Fruit fly (Drosophila melanogaster): Measurements from ENCODE around the gene Gba1a.
A peak's percentile ranks its signal among the peaks of the same experiment; 100 is the strongest.

Gene Gba1a

dm6 chr3R:23729066-23729465, 28.6 kb downstream of the Gba1a start (continued):
- TF ChIP-seq repo (GFP tag; optimal IDR thresholded peaks at IDR 0.05) (no peak), Dip3 (GFP tag; optimal IDR thresholded peaks at IDR 0.05) (no peak), btn (GFP tag; optimal IDR thresholded peaks at IDR 0.05) (no peak), danr (GFP tag; IDR thresholded peaks at IDR 0.05) (no peak), org-1 (GFP tag; optimal IDR thresholded peaks at IDR 0.05) (peak; percentile 34), tll (GFP tag; optimal IDR thresholded peaks at IDR 0.05) (peak in 1 of 2 experiments; percentile 74), Scr (GFP tag; IDR thresholded peaks at IDR 0.05; ENCODE audit: partially characterized antibody) (no peak), Meics (GFP tag; optimal IDR thresholded peaks at IDR 0.05) (peak; percentile 62), odd (GFP tag; optimal IDR thresholded peaks at IDR 0.05) (peak; percentile 64)

- no peak for TF ChIP-seq CG6175 (GFP tag; IDR thresholded peaks at IDR 0.05)
- peak; percentile 9 for TF ChIP-seq CG17829 (tag; optimal IDR thresholded peaks at IDR 0.05)
- no peak for TF ChIP-seq tio (GFP tag; optimal IDR thresholded peaks at IDR 0.05)
- TF ChIP-seq CG32532 (GFP tag; IDR thresholded peaks at IDR 0.05), result peak; percentile 33; the same call in 1 of the 2 replicates
- no peak for TF ChIP-seq CG7839 (tag; optimal IDR thresholded peaks at IDR 0.05)
- no peak for TF ChIP-seq wdn (GFP tag; IDR thresholded peaks at IDR 0.05)
- TF ChIP-seq ap (GFP tag; IDR thresholded peaks at IDR 0.05), result no peak
- peak; percentile 18 for TF ChIP-seq CG2875 (GFP tag; optimal IDR thresholded peaks at IDR 0.05)
- peak; percentile 19 for TF ChIP-seq CG7987 (GFP tag; optimal IDR thresholded peaks at IDR 0.05)
- TF ChIP-seq CG15479 (GFP tag; optimal IDR thresholded peaks at IDR 0.05), result peak; percentile 69
- peak; percentile 66 for TF ChIP-seq nerfin-2 (GFP tag; IDR thresholded peaks at IDR 0.05; ENCODE audit: partially characterized antibody)
- no peak for TF ChIP-seq Sry-β (GFP tag; optimal IDR thresholded peaks at IDR 0.05)
- TF ChIP-seq PHDP (tag; optimal IDR thresholded peaks at IDR 0.05), result peak; percentile 4
- TF ChIP-seq CG8281 (tag; optimal IDR thresholded peaks at IDR 0.05), result no peak
- TF ChIP-seq lov (optimal IDR thresholded peaks at IDR 0.05), result no peak
- no peak for TF ChIP-seq lov (GFP tag; IDR thresholded peaks at IDR 0.05)
- TF ChIP-seq vvl (GFP tag; IDR thresholded peaks at IDR 0.05), result peak; percentile 34; the same call in 1 of the 2 replicates
- 0 out of 3 replicates have a peak, but pooled peaks have one; percentile 36 for TF ChIP-seq sr (GFP tag; IDR thresholded peaks at IDR 0.05)
- TF ChIP-seq CG9932 (GFP tag; IDR thresholded peaks at IDR 0.05), result 0 out of 2 replicates have a peak, but pooled peaks have one; percentile 12
- no peak for TF ChIP-seq CG7271 (tag; optimal IDR thresholded peaks at IDR 0.05)
- TF ChIP-seq gcm2 (GFP tag; optimal IDR thresholded peaks at IDR 0.05), result no peak
- TF ChIP-seq gsb (GFP tag; IDR thresholded peaks at IDR 0.05), result peak; percentile 36; the same call in 1 of the 2 replicates
- TF ChIP-seq sob (GFP tag; IDR thresholded peaks at IDR 0.05), result peak; percentile 60
- TF ChIP-seq ftz-f1 (GFP tag; optimal IDR thresholded peaks at IDR 0.05), result peak; percentile 44
- peak; percentile 65 for TF ChIP-seq kni (GFP tag; optimal IDR thresholded peaks at IDR 0.05)
- no peak for TF ChIP-seq eyg (GFP tag; optimal IDR thresholded peaks at IDR 0.05)
- 0 out of 2 replicates have a peak, but pooled peaks have one; percentile 27 for TF ChIP-seq CG6272 (GFP tag; IDR thresholded peaks at IDR 0.05)
- no peak for TF ChIP-seq Atf3 (GFP tag; optimal IDR thresholded peaks at IDR 0.05)
- no peak for TF ChIP-seq Xbp1 (GFP tag; optimal IDR thresholded peaks at IDR 0.05)
- 0 out of 2 replicates have a peak, but pooled peaks have one; percentile 32 for TF ChIP-seq stc (GFP tag; IDR thresholded peaks at IDR 0.05)
- TF ChIP-seq CG17568 (GFP tag; optimal IDR thresholded peaks at IDR 0.05), result no peak
- TF ChIP-seq onecut (GFP tag; IDR thresholded peaks at IDR 0.05), result peak; percentile 19; the same call in 1 of the 2 replicates
- TF ChIP-seq CG4424 (GFP tag; optimal IDR thresholded peaks at IDR 0.05), result no peak
- TF ChIP-seq knrl (GFP tag; IDR thresholded peaks at IDR 0.05; ENCODE audit: partially characterized antibody), result peak; percentile 57
- TF ChIP-seq CG7786 (GFP tag; optimal IDR thresholded peaks at IDR 0.05), result no peak
- TF ChIP-seq HHEX (GFP tag; optimal IDR thresholded peaks at IDR 0.05), result peak; percentile 35
- TF ChIP-seq Atf6 (GFP tag; IDR thresholded peaks at IDR 0.05), result peak; percentile 40; the same call in 1 of the 2 replicates
- no peak for TF ChIP-seq pan (optimal IDR thresholded peaks at IDR 0.05)
- TF ChIP-seq pan (GFP tag; optimal IDR thresholded peaks at IDR 0.05 in 1 of 2, IDR thresholded peaks at IDR 0.05 in 1 of 2), result peak in 1 of 2 experiments; percentile 32
These were observed 29.4 kb downstream of the Gba1a start for dm6 chr3R:23729632-23730471.
